Fruit fly (Drosophila melanogaster) whole organism, pupa: Measurements from ENCODE around the gene lqfR.

ENCODE experiments used
- CG10348 ChIP-seq: fragments of 200-800 bp; sonication (Bioruptor generic); IDR thresholded peaks from 2 replicates; pipeline ENCODE4 v1.3.6; 2022; ENCODE audit warnings: missing biosample characterization, missing genetic modification characterization
- CG12605 ChIP-seq: fragments of 200-800 bp; sonication (Bioruptor generic); IDR thresholded peaks from 2 replicates; pipeline ENCODE4 v1.3.6; 2022; ENCODE audit warnings: missing biosample characterization, missing genetic modification characterization
- CG13204 ChIP-seq: fragments of 200-800 bp; sonication (Bioruptor generic); optimal IDR thresholded peaks from 2 replicates; lab custom pipeline; 2018; ENCODE audit warnings: missing biosample characterization, mild to moderate bottlenecking, missing genetic modification characterization, moderate library complexity
- CG14655 ChIP-seq: fragments of 200-800 bp; sonication (Bioruptor generic); optimal IDR thresholded peaks from 3 replicates; lab custom pipeline; 2017; ENCODE audit warnings: mild to moderate bottlenecking, missing biosample characterization, missing genetic modification reagents, missing genetic modification characterization
- CG15710 ChIP-seq: fragments of 200-800 bp; sonication (Bioruptor generic); optimal IDR thresholded peaks from 2 replicates; lab custom pipeline; 2018; ENCODE audit warnings: missing biosample characterization, mild to moderate bottlenecking, missing genetic modification characterization, moderate library complexity
- CG17806 ChIP-seq: fragments of 200-800 bp; sonication (Bioruptor generic); optimal IDR thresholded peaks from 2 replicates; lab custom pipeline; 2018; ENCODE audit warnings: missing biosample characterization, mild to moderate bottlenecking, missing genetic modification characterization, moderate library complexity
- CG32121 ChIP-seq: fragments of 200-800 bp; sonication (Bioruptor generic); IDR thresholded peaks from 2 replicates; pipeline ENCODE4 v1.3.6; 2022; ENCODE audit warnings: missing biosample characterization, missing genetic modification characterization
- CG34367 ChIP-seq: fragments of 200-800 bp; sonication (Bioruptor generic); optimal IDR thresholded peaks from 2 replicates; lab custom pipeline; 2018; ENCODE audit warnings: missing biosample characterization, mild to moderate bottlenecking, missing genetic modification characterization
- CG4496 ChIP-seq: fragments of 200-800 bp; sonication (Bioruptor generic); IDR thresholded peaks from 3 replicates; pipeline ENCODE4 v1.3.6; 2022; ENCODE audit warnings: missing biosample characterization, missing genetic modification characterization
- CG8159 ChIP-seq: fragments of 200-800 bp; sonication (Bioruptor generic); optimal IDR thresholded peaks from 3 replicates; lab custom pipeline; 2018; ENCODE audit warnings: missing biosample characterization, mild to moderate bottlenecking, missing genetic modification characterization, moderate library complexity
- CG8301 ChIP-seq: fragments of 200-800 bp; sonication (Bioruptor generic); optimal IDR thresholded peaks from 2 replicates; lab custom pipeline; 2018; ENCODE audit warnings: missing biosample characterization, mild to moderate bottlenecking, missing genetic modification characterization
- CG9948 ChIP-seq: fragments of 200-800 bp; sonication (Bioruptor generic); optimal IDR thresholded peaks from 2 replicates; lab custom pipeline; 2018; ENCODE audit warnings: missing biosample characterization, mild to moderate bottlenecking, missing genetic modification characterization, moderate library complexity
- D1 ChIP-seq: fragments of 200-800 bp; sonication (Bioruptor generic); optimal IDR thresholded peaks from 2 replicates; lab custom pipeline; 2018; ENCODE audit warnings: missing biosample characterization, mild to moderate bottlenecking, missing genetic modification characterization, moderate library complexity
- EcR ChIP-seq: fragments of 200-800 bp; sonication (Bioruptor generic); optimal IDR thresholded peaks from 3 replicates; lab custom pipeline; 2019; ENCODE audit warnings: missing biosample characterization, missing genetic modification characterization, mild to moderate bottlenecking, moderate library complexity, missing genetic modification reagents
- Ets98B ChIP-seq: fragments of 200-800 bp; sonication (Bioruptor generic); IDR thresholded peaks from 2 replicates; pipeline ENCODE4 v1.3.6; 2022; ENCODE audit warnings: missing biosample characterization, missing genetic modification characterization
- Pif1A ChIP-seq: fragments of 200-800 bp; sonication (Bioruptor generic); optimal IDR thresholded peaks from 3 replicates; lab custom pipeline; 2016; ENCODE audit warnings: missing biosample characterization, missing genetic modification characterization
- Pif1B ChIP-seq: fragments of 200-800 bp; sonication (Bioruptor generic); optimal IDR thresholded peaks from 3 replicates; lab custom pipeline; 2016; ENCODE audit warnings: missing biosample characterization, missing genetic modification characterization
- Snoo ChIP-seq: fragments of 200-800 bp; sonication (Bioruptor generic); optimal IDR thresholded peaks from 3 replicates; lab custom pipeline; 2017; ENCODE audit warnings: missing biosample characterization, mild to moderate bottlenecking, missing genetic modification characterization, inconsistent platforms
- fd96Ca ChIP-seq: fragments of 200-800 bp; sonication (Bioruptor generic); IDR thresholded peaks from 3 replicates; pipeline ENCODE4 v1.3.6; 2022; ENCODE audit warnings: missing biosample characterization, missing genetic modification characterization
- gl ChIP-seq: fragments of 200-800 bp; sonication (Bioruptor generic); optimal IDR thresholded peaks from 2 replicates; lab custom pipeline; 2018; ENCODE audit warnings: missing biosample characterization, mild to moderate bottlenecking, missing genetic modification characterization
- rn ChIP-seq: fragments of 200-800 bp; sonication (Bioruptor generic); IDR thresholded peaks from 2 replicates; pipeline ENCODE4 v1.3.6; 2022; ENCODE audit warnings: missing biosample characterization, missing genetic modification characterization

The lqfR gene

DNA sequence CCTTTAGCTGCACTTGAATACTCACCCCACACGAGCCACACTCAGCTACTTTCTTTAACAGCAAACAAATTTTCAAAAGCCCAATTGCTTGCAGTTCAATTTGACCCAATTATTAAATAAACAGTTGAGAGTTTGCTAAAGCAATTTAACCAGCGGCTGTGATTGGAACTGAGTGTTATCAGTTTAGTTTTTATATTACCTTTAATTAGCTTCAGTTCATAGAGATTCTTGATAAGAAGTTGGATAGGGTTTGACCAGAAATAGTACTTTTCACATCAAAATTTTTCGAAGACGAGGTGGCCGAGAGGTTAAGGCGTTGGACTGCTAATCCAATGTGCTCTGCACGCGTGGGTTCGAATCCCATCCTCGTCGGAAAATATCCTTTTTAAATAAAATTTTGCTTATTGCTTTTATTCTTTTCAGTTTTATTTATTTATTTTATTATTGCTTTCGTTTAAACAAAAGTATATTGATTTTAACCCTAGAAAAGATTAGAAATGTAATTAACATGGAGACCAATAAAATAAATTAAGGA, 14.8 kb upstream of the lqfR start:
- no peak for TF ChIP-seq CG8159 (tag; lab: Kevin White, UChicago)
- TF ChIP-seq Pif1B, result no peak
- TF ChIP-seq Ets98B (GFP tag; lab: Robert Waterston, UW), result no peak
- TF ChIP-seq CG17806 (tag; lab: Kevin White, UChicago), result no peak

DNA sequence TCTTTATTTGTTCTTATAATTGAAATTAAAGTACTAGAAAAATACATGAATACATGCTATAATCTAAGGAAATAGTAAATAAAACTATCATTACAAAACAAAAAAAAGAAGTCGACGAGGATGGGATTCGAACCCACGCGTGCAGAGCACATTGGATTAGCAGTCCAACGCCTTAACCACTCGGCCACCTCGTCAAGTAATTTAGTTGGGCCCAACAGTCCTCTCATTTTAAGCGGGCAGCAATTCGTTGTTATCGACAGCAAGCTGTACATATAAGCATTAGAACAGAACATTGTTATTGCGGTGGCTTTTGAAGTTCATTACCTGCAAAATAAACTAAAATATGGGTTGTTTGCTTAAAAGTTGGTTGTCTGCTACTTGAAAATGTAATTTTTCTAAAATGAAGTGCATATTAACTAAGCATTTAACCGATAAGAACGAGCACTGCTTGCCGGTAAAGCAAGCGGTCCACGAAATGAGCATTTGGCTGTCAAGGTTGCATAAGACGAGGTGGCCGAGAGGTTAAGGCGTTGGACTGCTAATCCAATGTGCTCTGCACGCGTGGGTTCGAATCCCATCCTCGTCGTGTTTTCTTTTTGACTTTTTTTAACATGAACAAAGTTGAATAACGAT, 13.9 kb upstream of the lqfR start:
- TF ChIP-seq CG4496 (GFP tag; lab: Robert Waterston, UW) (no peak), Snoo (no peak), Pif1B (no peak), CG32121 (GFP tag; lab: Robert Waterston, UW) (no peak), CG14655 (GFP tag; lab: Kevin White, UChicago) (no peak), CG15710 (tag; lab: Kevin White, UChicago) (no peak), CG8301 (no peak), CG17806 (tag; lab: Kevin White, UChicago) (no peak), CG13204 (GFP tag; lab: Kevin White, UChicago) (no peak), CG9948 (no peak), CG8159 (tag; lab: Kevin White, UChicago) (no peak), D1 (no peak), fd96Ca (GFP tag; lab: Robert Waterston, UW) (no peak), CG12605 (no peak), CG10348 (no peak), CG34367 (tag; lab: Kevin White, UChicago) (no peak), Pif1A (GFP tag; lab: Kevin White, UChicago) (no peak), Ets98B (GFP tag; lab: Robert Waterston, UW) (no peak)
- TF ChIP-seq, all 21 proteins: peak for 0

DNA sequence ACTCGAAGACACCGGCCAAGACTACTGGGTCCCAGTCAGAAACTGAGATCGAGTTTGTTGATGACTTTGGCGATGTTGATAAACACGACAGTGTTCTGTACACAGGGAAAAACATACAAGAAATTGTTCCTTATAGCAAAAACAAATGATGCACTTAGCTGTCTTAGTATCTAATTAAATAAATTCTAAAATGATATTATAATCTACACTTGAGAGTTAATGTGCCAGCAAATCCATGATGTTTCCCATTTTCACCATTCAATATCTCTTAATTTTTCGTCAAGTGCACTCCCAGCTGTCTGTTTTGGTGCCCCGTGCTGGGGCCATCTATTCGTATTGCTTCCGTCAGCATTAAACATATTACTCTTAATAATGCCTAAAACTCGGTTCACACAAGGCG, 10.9 kb upstream of the lqfR start:
- TF ChIP-seq gl (tag; lab: Kevin White, UChicago), result no peak
- peak; percentile 23 for TF ChIP-seq CG8159 (tag; lab: Kevin White, UChicago)
- no peak for TF ChIP-seq CG17806 (tag; lab: Kevin White, UChicago)
- TF ChIP-seq CG12605, result no peak
- peak; percentile 61 for TF ChIP-seq Pif1A (GFP tag; lab: Kevin White, UChicago)
- no peak for TF ChIP-seq fd96Ca (GFP tag; lab: Robert Waterston, UW)
- no peak for TF ChIP-seq CG13204 (GFP tag; lab: Kevin White, UChicago)
- peak; percentile 85 for TF ChIP-seq CG14655 (GFP tag; lab: Kevin White, UChicago)
- no peak for TF ChIP-seq D1
- TF ChIP-seq CG9948, result peak; percentile 54
- no peak for TF ChIP-seq CG15710 (tag; lab: Kevin White, UChicago)
- TF ChIP-seq Ets98B (GFP tag; lab: Robert Waterston, UW), result peak; percentile 69
- peak; percentile 43 for TF ChIP-seq Pif1B
- TF ChIP-seq CG4496 (GFP tag; lab: Robert Waterston, UW), result peak; percentile 79; the same call in 2 of the 3 replicates
- TF ChIP-seq Snoo, result no peak
- TF ChIP-seq EcR (GFP tag; lab: Kevin White, UChicago), result no peak
- TF ChIP-seq CG34367 (tag; lab: Kevin White, UChicago), result no peak
- TF ChIP-seq CG8301, result peak; percentile 85
- TF ChIP-seq rn (GFP tag; lab: Robert Waterston, UW), result no peak
- TF ChIP-seq CG10348, result no peak
- TF ChIP-seq CG32121 (GFP tag; lab: Robert Waterston, UW), result peak; percentile 57; the same call in 1 of the 2 replicates

DNA sequence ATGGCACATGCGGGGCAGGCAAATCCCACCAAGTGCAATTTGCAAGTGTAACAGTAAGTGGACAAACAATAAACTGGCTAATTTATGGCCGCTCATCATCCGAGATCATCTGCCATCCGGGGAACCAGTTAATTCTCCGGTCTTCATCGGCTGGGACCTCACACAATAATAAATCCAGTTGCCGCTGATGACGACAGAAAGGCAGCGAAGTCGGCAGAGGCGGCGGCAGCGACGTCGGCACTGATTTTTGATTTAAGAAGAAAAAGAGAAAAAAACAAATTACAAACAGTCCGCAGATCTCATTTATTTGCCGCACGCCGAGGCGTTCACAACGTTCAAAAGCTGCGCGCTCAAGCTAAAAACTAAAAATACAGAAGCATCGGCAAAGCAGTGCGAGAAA, 8.7 kb upstream of the lqfR start, which contains the start of gene CG13856:
Gene CG13856 (plus strand): TSS at position 301 of the 400 bp plus-strand sequence.
- TF ChIP-seq Pif1B (no peak), CG17806 (tag; lab: Kevin White, UChicago) (no peak), D1 (no peak), CG34367 (tag; lab: Kevin White, UChicago) (no peak), CG4496 (GFP tag; lab: Robert Waterston, UW) (no peak), Pif1A (GFP tag; lab: Kevin White, UChicago) (no peak), CG12605 (no peak), fd96Ca (GFP tag; lab: Robert Waterston, UW) (no peak), Ets98B (GFP tag; lab: Robert Waterston, UW) (no peak), CG13204 (GFP tag; lab: Kevin White, UChicago) (no peak), CG32121 (GFP tag; lab: Robert Waterston, UW) (no peak)

DNA sequence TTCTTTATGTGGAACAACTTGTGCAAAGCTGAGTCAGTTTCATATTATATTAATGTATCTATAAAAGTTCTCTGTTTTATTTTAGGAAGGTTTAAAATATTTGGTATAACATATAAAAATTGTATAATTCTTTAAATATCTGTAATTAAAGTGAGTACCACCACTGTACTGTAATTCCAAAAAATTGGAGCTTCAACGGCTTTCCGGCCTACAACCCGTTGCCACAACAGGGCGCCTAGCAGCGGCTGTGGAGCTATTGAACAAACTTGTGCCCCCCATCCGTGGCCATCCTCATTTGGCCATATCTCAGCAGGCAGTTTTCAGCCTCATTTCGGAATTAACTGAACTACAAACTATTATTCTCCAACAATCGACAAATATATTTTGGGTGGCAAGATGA, 5.5 kb upstream of the lqfR start, which contains the start of gene CG13855:
Gene CG13855 (plus strand): TSS at position 301 of the 400 bp plus-strand sequence.
- TF ChIP-seq fd96Ca (GFP tag; lab: Robert Waterston, UW) (no peak), CG12605 (no peak), CG8159 (tag; lab: Kevin White, UChicago) (no peak), CG32121 (GFP tag; lab: Robert Waterston, UW) (no peak), CG8301 (no peak), rn (GFP tag; lab: Robert Waterston, UW) (no peak), Ets98B (GFP tag; lab: Robert Waterston, UW) (no peak), CG4496 (GFP tag; lab: Robert Waterston, UW) (no peak), CG10348 (no peak), Pif1B (no peak), CG9948 (no peak), CG13204 (GFP tag; lab: Kevin White, UChicago) (no peak)
